Worm (Caenorhabditis elegans): ENCODE measurements around the gene ttr-13.

ttr-13 gene

ce11 chrV:20597076-20597475, 39.7 kb downstream of the ttr-13 start, which contains the start of gene F46B3.1:
TSS of gene F46B3.1 (minus strand) at chrV:20597176.
- no peak for TF ChIP-seq lin-35 (GFP tag; optimal IDR thresholded peaks at IDR 0.05)
- no peak for TF ChIP-seq tbx-9 (tag; optimal IDR thresholded peaks at IDR 0.05; ENCODE audit: borderline replicate concordance)
- no peak for TF ChIP-seq ceh-58 (GFP tag; IDR thresholded peaks at IDR 0.05)
- no peak for TF ChIP-seq T26A5.8 (tag; optimal IDR thresholded peaks at IDR 0.05)
- no peak for TF ChIP-seq nfyb-1 (GFP tag; IDR thresholded peaks at IDR 0.05)
- no peak for TF ChIP-seq lin-40 (tag; optimal IDR thresholded peaks at IDR 0.05)
- TF ChIP-seq unc-62 (GFP tag; optimal IDR thresholded peaks at IDR 0.05) = no peak
- no peak for TF ChIP-seq Y95B8A.8 (GFP tag; IDR thresholded peaks at IDR 0.05)
- TF ChIP-seq nfya-2 (GFP tag; IDR thresholded peaks at IDR 0.05) = no peak
- TF ChIP-seq nhr-179 (tag; optimal IDR thresholded peaks at IDR 0.05) = no peak
- TF ChIP-seq ztf-26 (tag; optimal IDR thresholded peaks at IDR 0.05) = no peak

ce11 chrV:20595653-20596052, 41.1 kb downstream of the ttr-13 start, which contains the start of gene F26F2.11:
TSS of gene F26F2.11 (minus strand) at chrV:20595753.
- TF ChIP-seq madf-10 (tag; optimal IDR thresholded peaks at IDR 0.05) = no peak
- TF ChIP-seq F22D6.2 (tag; optimal IDR thresholded peaks at IDR 0.05) = no peak
- TF ChIP-seq aptf-2 (GFP tag; conservative IDR thresholded peaks at IDR 0.05) = no peak
- TF ChIP-seq mcd-1 (GFP tag; IDR thresholded peaks at IDR 0.05) = no peak
- no peak for TF ChIP-seq rpc-1 (optimal IDR thresholded peaks at IDR 0.05)
- TF ChIP-seq rpc-1 (tag; optimal IDR thresholded peaks at IDR 0.05) = no peak
- no peak for TF ChIP-seq nfya-2 (GFP tag; IDR thresholded peaks at IDR 0.05)
- no peak for TF ChIP-seq K12H6.12 (tag; optimal IDR thresholded peaks at IDR 0.05)
- TF ChIP-seq tbp1 (GFP tag; optimal IDR thresholded peaks at IDR 0.05) = no peak
- TF ChIP-seq Y53F4B.3 (GFP tag; IDR thresholded peaks at IDR 0.05) = no peak
- TF ChIP-seq lir-1 (GFP tag; conservative IDR thresholded peaks at IDR 0.05) = no peak
- no peak for TF ChIP-seq ztf-6 (GFP tag; IDR thresholded peaks at IDR 0.05)
- no peak for TF ChIP-seq ceh-27 (GFP tag; optimal IDR thresholded peaks at IDR 0.05)
- no peak for TF ChIP-seq ama-1 (optimal IDR thresholded peaks at IDR 0.05)
- no peak for TF ChIP-seq ama-1 (GFP tag; optimal IDR thresholded peaks at IDR 0.05)
- no peak for TF ChIP-seq T26A5.8 (tag; optimal IDR thresholded peaks at IDR 0.05)
- no peak for TF ChIP-seq ztf-22 (GFP tag; optimal IDR thresholded peaks at IDR 0.05)
- no peak for TF ChIP-seq F57C9.4 (tag; optimal IDR thresholded peaks at IDR 0.05)

DNA sequence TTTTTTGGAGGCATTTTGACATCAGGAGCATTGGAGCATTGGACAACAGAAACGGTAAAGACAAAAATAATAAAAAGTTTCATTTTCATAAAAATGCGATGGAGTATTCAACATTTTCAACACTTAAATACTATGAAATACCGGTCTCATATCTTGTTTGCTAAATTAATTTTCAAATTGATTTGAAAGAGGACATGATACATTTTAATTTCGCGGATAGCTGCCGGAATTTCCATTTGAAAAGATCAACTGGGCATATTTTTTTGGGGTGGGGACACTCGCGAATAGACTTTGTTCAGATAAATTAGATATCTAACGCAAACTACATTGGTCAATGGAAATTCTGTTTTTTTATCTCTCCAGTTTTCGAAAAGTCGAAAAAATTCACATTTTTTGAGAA, 42.0 kb downstream of the ttr-13 start, which contains the start of gene F26F2.10:
F26F2.10 (minus strand) TSS at position 101 of the 400 bp plus-strand sequence.
- TF ChIP-seq mcd-1 (GFP tag; IDR thresholded peaks at IDR 0.05) (no peak), tbx-9 (tag; optimal IDR thresholded peaks at IDR 0.05; ENCODE audit: borderline replicate concordance) (no peak), ztf-3 (GFP tag; optimal IDR thresholded peaks at IDR 0.05) (no peak), C17E4.6 (GFP tag; IDR thresholded peaks at IDR 0.05) (no peak), atf-7 (tag; optimal IDR thresholded peaks at IDR 0.05) (no peak), F10E7.11 (tag; optimal IDR thresholded peaks at IDR 0.05) (no peak), T26A5.8 (tag; optimal IDR thresholded peaks at IDR 0.05) (no peak), F23B12.7 (tag; optimal IDR thresholded peaks at IDR 0.05; ENCODE audit: insufficient read depth) (no peak), C06A6.2 (GFP tag; conservative IDR thresholded peaks at IDR 0.05) (no peak), F52B5.7 (tag; optimal IDR thresholded peaks at IDR 0.05) (no peak), him-1 (tag; optimal IDR thresholded peaks at IDR 0.05) (no peak)

Data from whole organism, young adult.